Fruit fly (Drosophila melanogaster): ENCODE measurements around the gene P5cr.

The P5cr gene

DNA sequence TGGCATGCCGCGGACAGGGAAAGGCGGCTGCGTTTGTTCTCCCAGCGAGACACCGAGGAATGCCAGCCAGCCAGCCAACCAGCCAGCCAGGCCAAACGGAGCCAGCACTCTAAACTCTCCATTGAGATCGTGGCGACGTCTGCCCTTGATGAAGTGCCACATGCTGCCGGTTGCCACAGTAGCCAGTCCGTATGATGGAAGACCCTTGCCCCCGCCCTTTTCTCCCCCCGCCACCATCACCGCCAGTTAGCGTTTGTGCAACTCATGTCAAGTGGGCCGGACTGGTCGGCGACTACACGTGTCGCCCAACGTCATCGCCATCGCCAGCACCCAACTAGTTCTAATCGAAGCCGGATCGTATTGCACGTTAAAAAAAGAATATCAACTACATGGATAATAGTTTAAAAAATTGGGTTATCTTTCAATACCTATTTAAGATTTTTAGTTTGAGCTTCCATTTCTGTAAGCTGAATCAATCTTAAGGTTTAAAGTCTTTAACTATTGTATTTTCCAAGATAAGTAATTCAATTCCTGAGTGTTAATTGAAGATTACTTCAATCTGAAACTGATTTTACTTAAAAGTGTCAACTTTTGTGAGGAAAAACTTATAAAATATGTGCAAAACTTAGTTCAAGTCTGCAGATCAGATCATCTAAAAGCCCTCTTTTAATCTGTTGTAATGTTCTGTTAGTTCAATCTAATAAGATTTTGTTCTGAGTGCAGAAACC lies 41.7 kb downstream of the P5cr start:
- TF ChIP-seq CG8478 (optimal IDR thresholded peaks at IDR 0.05) (no peak), CTCF (optimal IDR thresholded peaks at IDR 0.05) (no peak)

- TF ChIP-seq CTCF (optimal IDR thresholded peaks at IDR 0.05) (no peak), CG8478 (optimal IDR thresholded peaks at IDR 0.05) (no peak)
Measured at dm6 chr3R:19071951-19072350, 43.2 kb downstream of the P5cr start.

DNA sequence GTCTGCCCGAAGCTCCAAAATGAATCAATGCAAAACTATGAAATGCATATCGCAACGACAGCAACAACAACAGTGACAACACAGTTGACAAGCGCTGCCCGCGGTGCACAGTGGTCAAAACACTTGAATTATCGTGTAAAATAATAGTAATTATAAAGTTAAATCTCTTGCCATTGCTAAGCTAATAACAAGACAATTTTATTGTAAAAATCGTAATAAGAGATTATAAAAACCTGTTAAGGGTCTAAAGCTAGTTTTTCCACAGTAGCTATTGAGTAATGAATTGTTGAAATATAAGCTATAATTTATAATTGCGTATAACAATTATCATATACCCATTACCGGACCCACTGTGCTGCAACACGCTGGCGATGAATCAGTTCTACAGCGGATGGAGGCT lies 44.3 kb downstream of the P5cr start:
- TF ChIP-seq CTCF (optimal IDR thresholded peaks at IDR 0.05) (no peak), CG8478 (optimal IDR thresholded peaks at IDR 0.05) (no peak)

DNA sequence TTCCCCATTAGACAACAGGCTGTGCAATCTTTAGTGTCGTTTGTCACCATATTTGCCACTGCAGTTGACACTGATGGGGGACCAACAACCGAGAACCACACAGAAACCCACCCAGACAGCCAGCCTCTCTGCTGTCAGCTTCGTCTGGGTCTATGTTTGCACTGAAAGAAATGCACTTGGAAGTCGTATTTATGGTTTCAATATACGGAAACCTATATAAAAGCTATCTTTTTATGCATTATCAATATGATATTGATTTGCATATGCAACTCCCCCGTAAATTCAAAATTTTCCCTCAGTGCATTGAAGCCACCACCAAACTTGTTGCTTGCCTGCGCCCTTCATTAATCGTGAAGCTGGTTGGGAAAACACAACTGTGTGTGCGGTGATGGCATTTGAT lies 45.5 kb downstream of the P5cr start:
- no peak for TF ChIP-seq CTCF (optimal IDR thresholded peaks at IDR 0.05)
- no peak for TF ChIP-seq CG8478 (optimal IDR thresholded peaks at IDR 0.05)

DNA sequence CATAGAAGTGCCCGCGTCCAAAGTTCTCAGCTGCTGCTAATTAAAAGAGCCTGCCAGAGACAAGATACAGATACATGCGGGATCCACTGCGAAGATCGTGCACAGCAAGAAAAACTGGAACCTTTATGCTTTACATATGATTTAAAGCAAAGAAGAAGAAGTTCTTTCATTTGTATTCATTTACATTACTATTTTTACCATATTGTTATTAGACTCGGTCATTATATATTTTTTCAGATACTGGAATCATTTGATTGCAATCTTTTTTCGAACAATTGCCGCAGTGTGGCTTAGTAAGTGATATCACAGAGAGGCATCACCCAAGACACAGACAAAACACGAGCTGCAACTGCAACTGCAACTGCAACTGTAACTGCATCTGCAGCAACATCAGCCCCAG lies 46.4 kb downstream of the P5cr start:
- TF ChIP-seq CG8478 (optimal IDR thresholded peaks at IDR 0.05) (no peak), CTCF (optimal IDR thresholded peaks at IDR 0.05) (no peak)

DNA sequence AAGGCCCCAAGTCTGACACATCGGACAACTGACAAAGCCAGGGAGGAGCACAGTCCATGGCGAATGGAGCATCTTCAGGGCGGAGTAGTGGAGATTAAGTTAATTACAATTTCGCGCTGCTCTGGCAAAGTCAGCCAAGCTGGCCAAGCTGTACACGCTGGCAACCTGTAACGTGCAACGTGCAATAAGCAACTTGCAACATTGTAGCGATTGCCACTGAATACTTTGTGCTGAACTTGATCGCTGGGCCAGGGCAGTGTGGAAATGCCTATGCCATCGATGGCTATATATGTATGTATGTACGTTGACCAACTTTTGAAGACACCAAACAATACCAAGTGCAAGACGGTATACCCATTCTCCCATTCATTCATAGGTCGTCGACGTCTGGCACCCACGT lies 49.1 kb downstream of the P5cr start:
- TF ChIP-seq CTCF (optimal IDR thresholded peaks at IDR 0.05) (no peak), CG8478 (optimal IDR thresholded peaks at IDR 0.05) (no peak)

DNA sequence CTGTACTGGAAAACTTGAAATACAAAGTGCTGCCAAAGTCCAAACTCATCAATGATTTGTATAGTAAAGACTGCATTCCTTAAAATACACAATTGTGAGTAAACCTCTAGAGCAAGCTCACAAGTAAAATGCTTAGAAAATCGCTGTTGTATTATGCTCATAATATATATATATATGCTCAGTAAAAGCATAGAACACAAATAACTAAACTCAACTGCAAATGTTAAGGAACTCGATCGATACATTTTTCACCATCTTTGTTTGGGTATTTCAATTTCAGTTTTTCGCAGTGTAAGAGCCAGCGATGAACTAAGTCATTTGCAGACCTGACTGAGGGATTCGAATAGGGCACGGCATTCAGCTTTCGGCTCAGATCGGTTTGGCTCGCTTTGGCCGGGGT lies 50.4 kb downstream of the P5cr start:
- TF ChIP-seq CG8478 (optimal IDR thresholded peaks at IDR 0.05) (no peak), CTCF (optimal IDR thresholded peaks at IDR 0.05) (no peak)
